Fruit fly (Drosophila melanogaster): ENCODE results near the gene CG3842.
A peak's percentile ranks its signal among the peaks of the same experiment; 100 is the strongest.

dm6 chrX:6316858-6317474 lies 20.6 kb upstream of the CG3842 start:
- TF ChIP-seq Met (GFP tag; optimal IDR thresholded peaks at IDR 0.05) (peak; percentile 36), CG32006 (GFP tag; optimal IDR thresholded peaks at IDR 0.05) (peak; percentile 57), Sox14 (GFP tag; optimal IDR thresholded peaks at IDR 0.05) (peak; percentile 30), CG6276 (GFP tag; optimal IDR thresholded peaks at IDR 0.05) (peak; percentile 32), Eip75B (GFP tag; optimal IDR thresholded peaks at IDR 0.05) (peak; percentile 21)

Data from whole organism, prepupa.